Fruit fly (Drosophila melanogaster) whole organism, pupa: ENCODE measurements around the gene Tsp26A.

Experiments used
- CG10348 ChIP-seq: fragments of 200-800 bp; sonication (Bioruptor generic); IDR thresholded peaks from 2 replicates; pipeline ENCODE4 v1.3.6; 2022; ENCODE audit warnings: missing biosample characterization, missing genetic modification characterization
- CG12605 ChIP-seq: fragments of 200-800 bp; sonication (Bioruptor generic); IDR thresholded peaks from 2 replicates; pipeline ENCODE4 v1.3.6; 2022; ENCODE audit warnings: missing biosample characterization, missing genetic modification characterization
- CG13204 ChIP-seq: fragments of 200-800 bp; sonication (Bioruptor generic); optimal IDR thresholded peaks from 2 replicates; lab custom pipeline; 2018; ENCODE audit warnings: missing biosample characterization, mild to moderate bottlenecking, missing genetic modification characterization, moderate library complexity
- CG14655 ChIP-seq: fragments of 200-800 bp; sonication (Bioruptor generic); optimal IDR thresholded peaks from 3 replicates; lab custom pipeline; 2017; ENCODE audit warnings: mild to moderate bottlenecking, missing biosample characterization, missing genetic modification reagents, missing genetic modification characterization
- CG15710 ChIP-seq: fragments of 200-800 bp; sonication (Bioruptor generic); optimal IDR thresholded peaks from 2 replicates; lab custom pipeline; 2018; ENCODE audit warnings: missing biosample characterization, mild to moderate bottlenecking, missing genetic modification characterization, moderate library complexity
- CG17806 ChIP-seq: fragments of 200-800 bp; sonication (Bioruptor generic); optimal IDR thresholded peaks from 2 replicates; lab custom pipeline; 2018; ENCODE audit warnings: missing biosample characterization, mild to moderate bottlenecking, missing genetic modification characterization, moderate library complexity
- CG32121 ChIP-seq: fragments of 200-800 bp; sonication (Bioruptor generic); IDR thresholded peaks from 2 replicates; pipeline ENCODE4 v1.3.6; 2022; ENCODE audit warnings: missing biosample characterization, missing genetic modification characterization
- CG34367 ChIP-seq: fragments of 200-800 bp; sonication (Bioruptor generic); optimal IDR thresholded peaks from 2 replicates; lab custom pipeline; 2018; ENCODE audit warnings: missing biosample characterization, mild to moderate bottlenecking, missing genetic modification characterization
- CG4496 ChIP-seq: fragments of 200-800 bp; sonication (Bioruptor generic); IDR thresholded peaks from 3 replicates; pipeline ENCODE4 v1.3.6; 2022; ENCODE audit warnings: missing biosample characterization, missing genetic modification characterization
- CG8159 ChIP-seq: fragments of 200-800 bp; sonication (Bioruptor generic); optimal IDR thresholded peaks from 3 replicates; lab custom pipeline; 2018; ENCODE audit warnings: missing biosample characterization, mild to moderate bottlenecking, missing genetic modification characterization, moderate library complexity
- CG8301 ChIP-seq: fragments of 200-800 bp; sonication (Bioruptor generic); optimal IDR thresholded peaks from 2 replicates; lab custom pipeline; 2018; ENCODE audit warnings: missing biosample characterization, mild to moderate bottlenecking, missing genetic modification characterization
- CG9948 ChIP-seq: fragments of 200-800 bp; sonication (Bioruptor generic); optimal IDR thresholded peaks from 2 replicates; lab custom pipeline; 2018; ENCODE audit warnings: missing biosample characterization, mild to moderate bottlenecking, missing genetic modification characterization, moderate library complexity
- D1 ChIP-seq: fragments of 200-800 bp; sonication (Bioruptor generic); optimal IDR thresholded peaks from 2 replicates; lab custom pipeline; 2018; ENCODE audit warnings: missing biosample characterization, mild to moderate bottlenecking, missing genetic modification characterization, moderate library complexity
- EcR ChIP-seq: fragments of 200-800 bp; sonication (Bioruptor generic); optimal IDR thresholded peaks from 3 replicates; lab custom pipeline; 2019; ENCODE audit warnings: missing biosample characterization, missing genetic modification characterization, mild to moderate bottlenecking, moderate library complexity, missing genetic modification reagents
- Ets98B ChIP-seq: fragments of 200-800 bp; sonication (Bioruptor generic); IDR thresholded peaks from 2 replicates; pipeline ENCODE4 v1.3.6; 2022; ENCODE audit warnings: missing biosample characterization, missing genetic modification characterization
- Pif1A ChIP-seq: fragments of 200-800 bp; sonication (Bioruptor generic); optimal IDR thresholded peaks from 3 replicates; lab custom pipeline; 2016; ENCODE audit warnings: missing biosample characterization, missing genetic modification characterization
- Pif1B ChIP-seq: fragments of 200-800 bp; sonication (Bioruptor generic); optimal IDR thresholded peaks from 3 replicates; lab custom pipeline; 2016; ENCODE audit warnings: missing biosample characterization, missing genetic modification characterization
- Snoo ChIP-seq: fragments of 200-800 bp; sonication (Bioruptor generic); optimal IDR thresholded peaks from 3 replicates; lab custom pipeline; 2017; ENCODE audit warnings: missing biosample characterization, mild to moderate bottlenecking, missing genetic modification characterization, inconsistent platforms
- fd96Ca ChIP-seq: fragments of 200-800 bp; sonication (Bioruptor generic); IDR thresholded peaks from 3 replicates; pipeline ENCODE4 v1.3.6; 2022; ENCODE audit warnings: missing biosample characterization, missing genetic modification characterization
- gl ChIP-seq: fragments of 200-800 bp; sonication (Bioruptor generic); optimal IDR thresholded peaks from 2 replicates; lab custom pipeline; 2018; ENCODE audit warnings: missing biosample characterization, mild to moderate bottlenecking, missing genetic modification characterization
- rn ChIP-seq: fragments of 200-800 bp; sonication (Bioruptor generic); IDR thresholded peaks from 2 replicates; pipeline ENCODE4 v1.3.6; 2022; ENCODE audit warnings: missing biosample characterization, missing genetic modification characterization

The Tsp26A gene

DNA sequence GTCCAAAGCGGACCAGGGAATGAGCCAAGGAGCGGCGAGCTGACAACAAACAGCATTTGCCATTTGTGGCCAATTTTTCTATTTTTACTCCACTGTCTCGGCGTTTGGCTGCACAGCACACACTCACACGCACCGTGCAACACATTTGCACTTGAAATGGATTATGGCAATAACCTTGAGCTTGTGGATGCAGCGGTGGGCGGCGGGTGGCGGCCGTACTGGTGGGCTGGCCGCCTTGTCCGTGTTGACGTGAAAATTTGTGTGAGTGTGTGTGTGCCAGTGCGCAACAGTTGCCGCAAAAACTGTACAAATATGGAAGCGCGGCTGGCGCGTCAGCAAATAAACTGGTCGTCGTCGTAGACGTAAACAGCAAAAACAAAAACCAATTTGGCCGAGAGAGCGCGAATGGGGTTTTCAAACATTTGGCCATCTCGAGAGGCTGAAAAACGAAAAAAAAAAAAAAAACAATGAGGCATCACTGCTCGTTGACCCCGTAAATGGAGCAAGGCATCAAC is 24.9 kb upstream of the Tsp26A start:
- TF ChIP-seq CG17806 (tag; lab: Kevin White, UChicago): no peak
- no peak for TF ChIP-seq CG9948
- TF ChIP-seq CG34367: no peak
- TF ChIP-seq CG14655 (GFP tag; lab: Kevin White, UChicago): no peak
- TF ChIP-seq CG13204 (GFP tag; lab: Kevin White, UChicago): peak; percentile 43
- 0 out of 3 replicates have a peak, but pooled peaks have one; percentile 16 for TF ChIP-seq fd96Ca (GFP tag; lab: Robert Waterston, UW)
- peak; percentile 16; the same call in 1 of the 2 replicates for TF ChIP-seq Ets98B (GFP tag; lab: Robert Waterston, UW)
- peak; percentile 27 for TF ChIP-seq EcR
- no peak for TF ChIP-seq CG15710 (tag; lab: Kevin White, UChicago)
- TF ChIP-seq CG32121 (GFP tag; lab: Robert Waterston, UW): no peak
- TF ChIP-seq D1: no peak
- no peak for TF ChIP-seq CG8301 (tag; lab: Kevin White, UChicago)
- TF ChIP-seq Pif1B: no peak

DNA sequence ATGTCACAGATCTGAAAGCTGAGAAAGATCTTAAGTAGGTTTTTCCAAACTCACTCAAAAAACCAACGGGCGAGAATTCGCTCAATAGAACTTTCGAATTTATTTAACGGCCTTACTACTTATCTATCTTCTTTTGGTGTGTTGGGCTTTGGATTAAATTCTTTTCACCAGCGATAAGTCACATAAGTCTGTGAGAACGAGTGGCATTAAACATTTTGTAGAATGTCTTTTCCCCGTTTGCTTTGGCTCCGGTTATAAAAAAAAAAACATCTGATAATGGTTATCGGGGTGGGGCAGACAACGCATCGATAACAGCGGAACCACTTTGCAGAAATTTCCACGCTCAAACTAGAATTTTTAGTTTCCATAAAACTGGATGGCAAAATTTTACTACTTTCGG is 24.4 kb upstream of the Tsp26A start:
- TF ChIP-seq fd96Ca (GFP tag; lab: Robert Waterston, UW) (no peak), Pif1A (GFP tag; lab: Kevin White, UChicago) (no peak), CG12605 (GFP tag; lab: Robert Waterston, UW) (no peak), CG14655 (GFP tag; lab: Kevin White, UChicago) (no peak), Pif1B (no peak), CG17806 (tag; lab: Kevin White, UChicago) (no peak), CG15710 (tag; lab: Kevin White, UChicago) (no peak), Snoo (no peak), CG34367 (no peak)

DNA sequence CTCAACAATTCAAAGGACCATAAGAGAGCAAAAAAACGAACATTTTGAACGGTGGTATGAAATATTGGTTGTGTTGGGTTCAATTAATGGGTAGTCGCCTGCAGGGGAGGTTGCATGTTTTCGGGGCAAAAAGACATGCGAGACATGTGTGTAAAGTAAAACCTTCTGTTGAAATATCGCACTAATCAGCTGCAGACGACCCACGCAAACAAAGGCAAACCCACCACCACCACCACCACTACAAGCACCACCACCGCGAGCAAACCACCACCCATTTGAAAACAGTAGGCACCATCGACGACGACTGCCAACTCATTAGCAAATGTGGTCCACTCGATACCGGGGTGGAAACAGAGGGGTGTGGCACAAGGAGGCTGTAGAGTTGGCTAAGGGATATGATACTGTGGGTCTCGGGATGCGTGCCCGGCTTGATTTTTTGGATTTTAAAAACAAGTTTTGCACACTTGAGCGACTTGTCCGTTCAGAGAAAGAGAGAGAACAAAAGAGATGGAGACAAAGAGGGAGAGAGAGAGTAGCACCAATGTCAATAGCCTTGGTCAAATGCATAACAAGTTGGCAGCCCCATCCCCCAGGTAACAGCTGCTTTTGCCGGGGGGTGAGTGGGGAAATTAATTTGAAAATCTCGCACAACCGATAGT is 22.8 kb upstream of the Tsp26A start:
- peak; percentile 97 for TF ChIP-seq EcR
- TF ChIP-seq Snoo: no peak
- TF ChIP-seq Pif1B: no peak
- TF ChIP-seq CG13204 (GFP tag; lab: Kevin White, UChicago): peak; percentile 50
- TF ChIP-seq CG17806 (tag; lab: Kevin White, UChicago): no peak
- no peak for TF ChIP-seq CG14655 (GFP tag; lab: Kevin White, UChicago)
- TF ChIP-seq CG8301 (tag; lab: Kevin White, UChicago): no peak
- no peak for TF ChIP-seq D1
- TF ChIP-seq fd96Ca (GFP tag; lab: Robert Waterston, UW): no peak
- TF ChIP-seq CG12605 (GFP tag; lab: Robert Waterston, UW): no peak
- TF ChIP-seq Ets98B (GFP tag; lab: Robert Waterston, UW): no peak
- peak; percentile 2 for TF ChIP-seq CG8159 (tag; lab: Kevin White, UChicago)
- TF ChIP-seq gl (tag; lab: Kevin White, UChicago): no peak
- TF ChIP-seq CG34367: no peak
- TF ChIP-seq Pif1A (GFP tag; lab: Kevin White, UChicago): no peak
- TF ChIP-seq CG9948: no peak
- no peak for TF ChIP-seq rn (GFP tag; lab: Robert Waterston, UW)
- no peak for TF ChIP-seq CG15710 (tag; lab: Kevin White, UChicago)

DNA sequence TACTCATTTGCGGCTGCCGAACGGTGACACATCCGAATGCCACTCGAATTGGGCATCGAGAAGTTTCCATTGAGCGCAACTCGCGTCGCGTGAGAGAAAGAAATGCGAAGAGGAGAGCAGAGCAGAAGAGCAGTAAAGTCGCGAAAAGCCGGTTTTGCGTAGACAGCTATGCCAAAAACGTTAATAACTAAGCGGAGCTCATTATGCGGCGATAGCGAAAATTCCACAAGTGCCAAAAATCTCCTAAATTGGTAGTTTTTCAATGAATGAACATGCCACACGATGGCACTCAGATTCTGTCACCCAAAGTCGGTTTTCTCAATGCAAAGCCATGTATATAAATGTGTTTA is 22.3 kb upstream of the Tsp26A start:
- TF ChIP-seq CG10348 (no peak), CG32121 (GFP tag; lab: Robert Waterston, UW) (no peak), D1 (no peak), CG17806 (tag; lab: Kevin White, UChicago) (no peak), CG15710 (tag; lab: Kevin White, UChicago) (no peak), CG8301 (tag; lab: Kevin White, UChicago) (no peak)

DNA sequence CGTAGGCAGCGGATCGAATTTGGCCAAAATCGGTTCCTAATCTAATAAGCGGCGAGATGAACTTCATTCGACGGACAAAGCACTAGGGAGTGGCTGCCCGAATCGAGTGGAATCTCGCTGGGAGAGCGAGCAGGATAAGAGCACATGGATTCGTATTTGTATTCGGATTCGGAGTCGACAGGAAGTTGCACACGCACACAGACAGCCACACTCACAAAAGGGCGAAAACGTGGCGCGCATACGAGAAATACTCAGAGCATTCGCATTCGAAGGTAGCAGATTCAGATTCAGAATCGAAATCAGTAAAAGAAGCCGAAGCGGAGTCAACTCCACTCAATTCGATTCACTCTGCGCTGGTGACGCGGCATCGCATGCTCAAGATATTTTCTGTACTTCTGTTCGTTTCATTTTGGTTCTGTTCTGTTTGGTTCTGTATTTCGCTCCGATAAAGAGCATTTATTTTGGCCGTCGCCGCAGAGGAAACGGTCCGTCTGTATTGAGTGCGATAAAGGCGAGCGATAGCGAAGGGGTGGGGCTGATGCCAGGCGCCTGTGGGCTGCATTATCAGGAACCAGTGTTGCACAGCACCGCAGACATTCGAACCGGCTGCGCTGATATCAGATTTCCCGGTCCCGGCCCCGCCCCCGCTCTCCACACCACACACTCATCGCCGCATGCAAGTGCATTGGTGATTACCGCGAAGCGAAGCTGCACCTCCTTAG is 21.5 kb upstream of the Tsp26A start:
- TF ChIP-seq Snoo: peak; percentile 7
- peak; percentile 5 for TF ChIP-seq CG15710 (tag; lab: Kevin White, UChicago)
- TF ChIP-seq CG32121 (GFP tag; lab: Robert Waterston, UW): no peak
- no peak for TF ChIP-seq CG8301 (tag; lab: Kevin White, UChicago)
- peak; percentile 34 for TF ChIP-seq Pif1B
- peak; percentile 45 for TF ChIP-seq EcR
- no peak for TF ChIP-seq fd96Ca (GFP tag; lab: Robert Waterston, UW)
- TF ChIP-seq CG13204 (GFP tag; lab: Kevin White, UChicago): peak; percentile 68
- no peak for TF ChIP-seq gl (tag; lab: Kevin White, UChicago)
- no peak for TF ChIP-seq CG10348
- TF ChIP-seq rn (GFP tag; lab: Robert Waterston, UW): no peak
- TF ChIP-seq D1: no peak
- TF ChIP-seq, all 21 proteins: peak for 5

- TF ChIP-seq Ets98B (GFP tag; lab: Robert Waterston, UW): no peak
- TF ChIP-seq CG9948: no peak
- TF ChIP-seq CG15710 (tag; lab: Kevin White, UChicago): no peak
- TF ChIP-seq CG32121 (GFP tag; lab: Robert Waterston, UW): no peak
- TF ChIP-seq CG4496: no peak
- no peak for TF ChIP-seq CG8159 (tag; lab: Kevin White, UChicago)
- no peak for TF ChIP-seq rn (GFP tag; lab: Robert Waterston, UW)
- no peak for TF ChIP-seq gl (tag; lab: Kevin White, UChicago)
- no peak for TF ChIP-seq D1
- TF ChIP-seq CG14655 (GFP tag; lab: Kevin White, UChicago): no peak
- TF ChIP-seq CG12605 (GFP tag; lab: Robert Waterston, UW): no peak
- TF ChIP-seq CG10348: no peak
- no peak for TF ChIP-seq Pif1A (GFP tag; lab: Kevin White, UChicago)
- TF ChIP-seq CG17806 (tag; lab: Kevin White, UChicago): no peak
- no peak for TF ChIP-seq fd96Ca (GFP tag; lab: Robert Waterston, UW)
- TF ChIP-seq CG34367: no peak
These were observed 21.0 kb upstream of the Tsp26A start for dm6 chr2L:5979055-5979399.
